Worm (Caenorhabditis elegans): ENCODE data around the gene R04B3.3.

Gene R04B3.3

ce11 chrX:2475873-2476272 is at the start of gene R04B3.3:
Gene R04B3.3, minus strand, starts transcription at chrX:2475973.
- TF ChIP-seq ceh-82 (tag; optimal IDR thresholded peaks at IDR 0.05) (no peak), fkh-10 (GFP tag; optimal IDR thresholded peaks at IDR 0.05) (no peak), elt-3 (tag; optimal IDR thresholded peaks at IDR 0.05) (no peak), hmg-11 (tag; optimal IDR thresholded peaks at IDR 0.05) (no peak), ama-1 (optimal IDR thresholded peaks at IDR 0.05) (no peak), mml-1 (tag; optimal IDR thresholded peaks at IDR 0.05) (no peak), unc-39 (tag; optimal IDR thresholded peaks at IDR 0.05) (no peak), elt-2 (tag; optimal IDR thresholded peaks at IDR 0.05) (no peak), ceh-28 (tag; optimal IDR thresholded peaks at IDR 0.05) (no peak), nhr-67 (tag; optimal IDR thresholded peaks at IDR 0.05) (no peak), egl-5 (tag; optimal IDR thresholded peaks at IDR 0.05) (no peak), skn-1 (tag; optimal IDR thresholded peaks at IDR 0.05) (no peak), lin-15B (tag; optimal IDR thresholded peaks at IDR 0.05) (no peak)

- no peak for TF ChIP-seq hmg-11 (tag; optimal IDR thresholded peaks at IDR 0.05)
- TF ChIP-seq ztf-11 (tag; optimal IDR thresholded peaks at IDR 0.05), result no peak
- no peak for TF ChIP-seq ZK546.5 (tag; optimal IDR thresholded peaks at IDR 0.05)
- TF ChIP-seq eor-1 (tag; optimal IDR thresholded peaks at IDR 0.05), result no peak
- TF ChIP-seq ceh-82 (tag; optimal IDR thresholded peaks at IDR 0.05), result no peak
- no peak for TF ChIP-seq nhr-12 (tag; optimal IDR thresholded peaks at IDR 0.05)
- TF ChIP-seq unc-62 (GFP tag; optimal IDR thresholded peaks at IDR 0.05), result no peak
- no peak for TF ChIP-seq egl-27 (tag; optimal IDR thresholded peaks at IDR 0.05)
- no peak for TF ChIP-seq nhr-25 (tag; optimal IDR thresholded peaks at IDR 0.05)
- TF ChIP-seq unc-39 (tag; optimal IDR thresholded peaks at IDR 0.05), result no peak
- TF ChIP-seq aly-2 (tag; optimal IDR thresholded peaks at IDR 0.05), result no peak
- TF ChIP-seq jun-1 (tag; optimal IDR thresholded peaks at IDR 0.05), result no peak
- no peak for TF ChIP-seq mml-1 (tag; optimal IDR thresholded peaks at IDR 0.05)
- no peak for TF ChIP-seq R02D3.7 (tag; optimal IDR thresholded peaks at IDR 0.05)
Measured at ce11 chrX:2522658-2523057, 46.9 kb upstream of the R04B3.3 start.

DNA sequence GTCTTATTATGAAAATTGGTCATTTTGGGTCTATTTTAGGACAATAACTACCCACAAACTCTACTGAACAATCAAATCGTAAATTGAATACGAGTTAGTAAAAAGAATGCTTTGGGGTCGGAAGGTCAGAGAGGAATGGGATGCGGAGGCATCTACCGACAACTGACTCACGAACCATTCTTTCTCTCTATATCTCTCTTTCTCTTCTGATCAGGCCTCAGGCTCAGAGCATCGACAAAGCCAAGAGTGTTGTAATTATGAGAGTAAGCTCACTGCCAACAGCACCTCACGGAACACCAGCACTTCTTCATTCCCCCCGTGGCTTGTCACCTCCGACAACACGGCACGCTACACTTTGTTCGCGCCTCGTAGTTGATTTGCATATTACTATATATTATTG is 44.7 kb upstream of the R04B3.3 start:
- TF ChIP-seq mdl-1 (tag; optimal IDR thresholded peaks at IDR 0.05), result no peak
- no peak for TF ChIP-seq ceh-82 (tag; optimal IDR thresholded peaks at IDR 0.05)
- TF ChIP-seq nhr-77 (tag; optimal IDR thresholded peaks at IDR 0.05), result no peak
- no peak for TF ChIP-seq nhr-67 (tag; optimal IDR thresholded peaks at IDR 0.05)
- TF ChIP-seq nhr-25 (tag; optimal IDR thresholded peaks at IDR 0.05), result no peak
- no peak for TF ChIP-seq lsy-12 (tag; optimal IDR thresholded peaks at IDR 0.05)
- TF ChIP-seq nhr-12 (tag; optimal IDR thresholded peaks at IDR 0.05), result no peak
- no peak for TF ChIP-seq lin-39 (tag; optimal IDR thresholded peaks at IDR 0.05)

- TF ChIP-seq nhr-67 (tag; optimal IDR thresholded peaks at IDR 0.05) (no peak), R02D3.7 (tag; optimal IDR thresholded peaks at IDR 0.05) (no peak), nhr-77 (tag; optimal IDR thresholded peaks at IDR 0.05) (no peak), fkh-2 (tag; optimal IDR thresholded peaks at IDR 0.05) (no peak), nhr-23 (tag; optimal IDR thresholded peaks at IDR 0.05) (no peak), fkh-10 (GFP tag; optimal IDR thresholded peaks at IDR 0.05) (no peak), zag-1 (tag; optimal IDR thresholded peaks at IDR 0.05) (no peak), snpc-4 (tag; optimal IDR thresholded peaks at IDR 0.05) (no peak), nhr-237 (tag; optimal IDR thresholded peaks at IDR 0.05) (no peak)
Measured at ce11 chrX:2516949-2517696, 41.4 kb upstream of the R04B3.3 start.

- no peak for TF ChIP-seq nfya-1 (tag; optimal IDR thresholded peaks at IDR 0.05; ENCODE audit: insufficient read depth)
- no peak for TF ChIP-seq ama-1 (optimal IDR thresholded peaks at IDR 0.05)
- no peak for TF ChIP-seq nhr-76 (tag; optimal IDR thresholded peaks at IDR 0.05)
- no peak for TF ChIP-seq pqm-1 (tag; optimal IDR thresholded peaks at IDR 0.05)
- no peak for TF ChIP-seq elt-1 (tag; optimal IDR thresholded peaks at IDR 0.05)
- TF ChIP-seq hmg-11 (tag; optimal IDR thresholded peaks at IDR 0.05), result no peak
- TF ChIP-seq nhr-28 (tag; optimal IDR thresholded peaks at IDR 0.05), result no peak
- no peak for TF ChIP-seq nhr-77 (tag; optimal IDR thresholded peaks at IDR 0.05)
- no peak for TF ChIP-seq zag-1 (tag; optimal IDR thresholded peaks at IDR 0.05)
- TF ChIP-seq ceh-9 (tag; optimal IDR thresholded peaks at IDR 0.05), result no peak
- TF ChIP-seq sea-2 (GFP tag; optimal IDR thresholded peaks at IDR 0.05), result no peak
- TF ChIP-seq unc-62 (GFP tag; optimal IDR thresholded peaks at IDR 0.05), result no peak
- no peak for TF ChIP-seq pha-4 (tag; optimal IDR thresholded peaks at IDR 0.05)
- TF ChIP-seq lsy-12 (tag; optimal IDR thresholded peaks at IDR 0.05), result no peak
- no peak for TF ChIP-seq ztf-11 (tag; optimal IDR thresholded peaks at IDR 0.05)
- no peak for TF ChIP-seq egl-27 (tag; optimal IDR thresholded peaks at IDR 0.05)
- TF ChIP-seq daf-12 (tag; optimal IDR thresholded peaks at IDR 0.05), result no peak
Measured at ce11 chrX:2515224-2515623, 39.5 kb upstream of the R04B3.3 start, which contains the start of gene syg-1. Gene syg-1, minus strand, starts transcription at chrX:2515324.

Measured in whole organism, L3 larva.